Worm (Caenorhabditis elegans): ENCODE measurements around the gene C05G5.2.

The C05G5.2 gene

ce11 chrX:14715459-14715858 is 31.6 kb upstream of the C05G5.2 start:
- TF ChIP-seq let-607 (tag; optimal IDR thresholded peaks at IDR 0.05) (no peak), snpc-4 (GFP tag; optimal IDR thresholded peaks at IDR 0.05) (no peak), snpc-4 (tag; optimal IDR thresholded peaks at IDR 0.05) (peak in 3 of 4 experiments; percentile 29 to 92 (median 91)), hmg-1.2 (GFP tag; IDR thresholded peaks at IDR 0.05) (peak; percentile 37; the same call in 1 of the 2 replicates), lsy-27 (tag; optimal IDR thresholded peaks at IDR 0.05; ENCODE audit: borderline replicate concordance, insufficient read depth) (no peak)

- no peak for TF ChIP-seq D2030.7 (GFP tag; IDR thresholded peaks at IDR 0.05)
- no peak for TF ChIP-seq rpc-1 (optimal IDR thresholded peaks at IDR 0.05)
- peak; percentile 35 for TF ChIP-seq rpc-1 (tag; optimal IDR thresholded peaks at IDR 0.05)
- peak; percentile 76 for TF ChIP-seq snpc-4 (GFP tag; optimal IDR thresholded peaks at IDR 0.05)
- peak in 3 of 4 experiments; percentile 46 to 85 (median 73) for TF ChIP-seq snpc-4 (tag; optimal IDR thresholded peaks at IDR 0.05)
- peak; percentile 64 for TF ChIP-seq snpc-1.1 (tag; optimal IDR thresholded peaks at IDR 0.05; ENCODE audit: insufficient read depth)
These were observed 29.3 kb upstream of the C05G5.2 start for ce11 chrX:14717782-14718181.

ce11 chrX:14721098-14721497 is 26.0 kb upstream of the C05G5.2 start, which contains the start of gene F33C8.2:
TSS of gene F33C8.2 (plus strand) at chrX:14721398.
- TF ChIP-seq Y79H2A.3 (GFP tag; conservative IDR thresholded peaks at IDR 0.05), result no peak
- TF ChIP-seq snpc-1.3 (tag; optimal IDR thresholded peaks at IDR 0.05; ENCODE audit: insufficient read depth), result no peak
- no peak for TF ChIP-seq F49E8.2 (tag; optimal IDR thresholded peaks at IDR 0.05; ENCODE audit: insufficient read depth)
- no peak for TF ChIP-seq hsf-1 (GFP tag; IDR thresholded peaks at IDR 0.05)

- peak; percentile 94 for TF ChIP-seq hsf-1 (GFP tag; IDR thresholded peaks at IDR 0.05)
These were observed 23.0 kb upstream of the C05G5.2 start for ce11 chrX:14724139-14724538.

ce11 chrX:14724935-14725334 is 22.2 kb upstream of the C05G5.2 start:
- TF ChIP-seq K11D2.4 (GFP tag; IDR thresholded peaks at IDR 0.05) (0 out of 2 replicates have a peak, but pooled peaks have one; percentile 43), zfh-2 (GFP tag; conservative IDR thresholded peaks at IDR 0.05) (peak; percentile 77), madf-3 (GFP tag; IDR thresholded peaks at IDR 0.05) (no peak)

- TF ChIP-seq Y53G8AR.9 (GFP tag; conservative IDR thresholded peaks at IDR 0.05) (no peak), efl-1 (GFP tag; optimal IDR thresholded peaks at IDR 0.05) (no peak), mxl-1 (tag; optimal IDR thresholded peaks at IDR 0.05) (no peak)
These were observed 17.8 kb upstream of the C05G5.2 start, which contains the start of gene tsp-8 for ce11 chrX:14729319-14729718. TSS of gene tsp-8 (minus strand) at chrX:14729503.

- no peak for TF ChIP-seq nhr-120 (GFP tag; IDR thresholded peaks at IDR 0.05)
- no peak for TF ChIP-seq ztf-3 (GFP tag; optimal IDR thresholded peaks at IDR 0.05)
- no peak for TF ChIP-seq tbx-9 (tag; optimal IDR thresholded peaks at IDR 0.05; ENCODE audit: borderline replicate concordance)
- no peak for TF ChIP-seq ccch-3 (GFP tag; optimal IDR thresholded peaks at IDR 0.05)
- TF ChIP-seq C06A6.2 (GFP tag; conservative IDR thresholded peaks at IDR 0.05), result no peak
- no peak for TF ChIP-seq mxl-1 (tag; optimal IDR thresholded peaks at IDR 0.05)
- no peak for TF ChIP-seq ceh-27 (GFP tag; optimal IDR thresholded peaks at IDR 0.05)
- no peak for TF ChIP-seq aptf-3 (GFP tag; IDR thresholded peaks at IDR 0.05)
- TF ChIP-seq mcd-1 (GFP tag; IDR thresholded peaks at IDR 0.05), result no peak
- TF ChIP-seq Y53F4B.3 (GFP tag; IDR thresholded peaks at IDR 0.05), result no peak
These were observed 15.2 kb upstream of the C05G5.2 start, which contains the start of gene F33C8.4 for ce11 chrX:14731828-14732331. TSS of gene F33C8.4 (plus strand) at chrX:14732281.

Data from whole organism, young adult.